Fruit fly (Drosophila melanogaster): Measurements from ENCODE around the gene Fum1.

Gene Fum1

dm6 chrX:6694979-6695388 is 16.8 kb downstream of the Fum1 start, which contains the start of gene CG14442 (continued):
- TF ChIP-seq achi (GFP tag; optimal IDR thresholded peaks at IDR 0.05) (peak; percentile 40), Sox15 (GFP tag; optimal IDR thresholded peaks at IDR 0.05) (peak; percentile 14), Eip93F (GFP tag; optimal IDR thresholded peaks at IDR 0.05) (no peak), CG31627 (GFP tag; optimal IDR thresholded peaks at IDR 0.05) (peak; percentile 44), CG11762 (GFP tag; optimal IDR thresholded peaks at IDR 0.05; ENCODE audit: insufficient read depth) (no peak), svp (GFP tag) (peak; percentile 76), CG34406 (GFP tag; optimal IDR thresholded peaks at IDR 0.05) (no peak), esn (GFP tag; optimal IDR thresholded peaks at IDR 0.05) (peak; percentile 49), CG10631 (GFP tag; optimal IDR thresholded peaks at IDR 0.05) (peak; percentile 27), CG3919 (GFP tag; optimal IDR thresholded peaks at IDR 0.05) (peak; percentile 30), CG8632 (GFP tag; optimal IDR thresholded peaks at IDR 0.05) (peak; percentile 20), CG8319 (GFP tag; optimal IDR thresholded peaks at IDR 0.05) (peak; percentile 15), CG16779 (tag; optimal IDR thresholded peaks at IDR 0.05) (no peak), Ets21C (GFP tag; optimal IDR thresholded peaks at IDR 0.05) (peak; percentile 40)

dm6 chrX:6696467-6696866 is 18.2 kb downstream of the Fum1 start:
- TF ChIP-seq spab (GFP tag; optimal IDR thresholded peaks at IDR 0.05) = peak; percentile 66
- TF ChIP-seq Eip78C (GFP tag) = peak; percentile 95
- TF ChIP-seq CG15336 (GFP tag; IDR thresholded peaks at IDR 0.05) = peak; percentile 89
- peak; percentile 85 for TF ChIP-seq Sox102F (GFP tag; optimal IDR thresholded peaks at IDR 0.05)
- TF ChIP-seq vri (GFP tag; optimal IDR thresholded peaks at IDR 0.05) = peak; percentile 71
- TF ChIP-seq acj6 (GFP tag; optimal IDR thresholded peaks at IDR 0.05) = peak; percentile 81
- TF ChIP-seq Ets96B (tag; optimal IDR thresholded peaks at IDR 0.05) = peak; percentile 64
- peak; percentile 67 for TF ChIP-seq CG7368 (GFP tag; optimal IDR thresholded peaks at IDR 0.05)
- TF ChIP-seq CG8319 (GFP tag; optimal IDR thresholded peaks at IDR 0.05) = peak; percentile 37
- TF ChIP-seq net (GFP tag; optimal IDR thresholded peaks at IDR 0.05) = peak; percentile 76
- TF ChIP-seq Hr38 (GFP tag; optimal IDR thresholded peaks at IDR 0.05) = no peak
- peak; percentile 44 for TF ChIP-seq Eip93F (GFP tag; optimal IDR thresholded peaks at IDR 0.05)
- peak; percentile 70 for TF ChIP-seq CG3032 (tag; optimal IDR thresholded peaks at IDR 0.05)
- TF ChIP-seq Eip75B (GFP tag; optimal IDR thresholded peaks at IDR 0.05) = peak; percentile 76
- TF ChIP-seq CG31627 (GFP tag; optimal IDR thresholded peaks at IDR 0.05) = peak; percentile 72
- TF ChIP-seq svp (GFP tag) = peak; percentile 87
- TF ChIP-seq esn (GFP tag; optimal IDR thresholded peaks at IDR 0.05) = peak; percentile 86
- peak; percentile 71 for TF ChIP-seq CG10669 (GFP tag; optimal IDR thresholded peaks at IDR 0.05)
- TF ChIP-seq CG11762 (GFP tag; optimal IDR thresholded peaks at IDR 0.05; ENCODE audit: insufficient read depth) = peak; percentile 56
- TF ChIP-seq Hr4 (GFP tag; optimal IDR thresholded peaks at IDR 0.05) = peak; percentile 68
- no peak for TF ChIP-seq CG4318 (GFP tag; optimal IDR thresholded peaks at IDR 0.05)
- peak; percentile 71 for TF ChIP-seq Ets21C (GFP tag; optimal IDR thresholded peaks at IDR 0.05)
- TF ChIP-seq CG11902 (GFP tag; optimal IDR thresholded peaks at IDR 0.05) = peak; percentile 41
- peak; percentile 76 for TF ChIP-seq CG32006 (GFP tag; optimal IDR thresholded peaks at IDR 0.05)
- TF ChIP-seq Met (GFP tag; optimal IDR thresholded peaks at IDR 0.05) = peak; percentile 86
- peak; percentile 25 to 33 for TF ChIP-seq salr (GFP tag; optimal IDR thresholded peaks at IDR 0.05)
- peak; percentile 73 for TF ChIP-seq achi (GFP tag; optimal IDR thresholded peaks at IDR 0.05)
- peak; percentile 70 for TF ChIP-seq CG10631 (GFP tag; optimal IDR thresholded peaks at IDR 0.05)
- peak; percentile 72 for TF ChIP-seq CG6276 (GFP tag; optimal IDR thresholded peaks at IDR 0.05)
- peak; percentile 73 to 83 for TF ChIP-seq ss (GFP tag; optimal IDR thresholded peaks at IDR 0.05)
- TF ChIP-seq pdm3 (GFP tag; optimal IDR thresholded peaks at IDR 0.05) = peak; percentile 80
- peak; percentile 64 for TF ChIP-seq Lpt (GFP tag; optimal IDR thresholded peaks at IDR 0.05)
- TF ChIP-seq CG8632 (GFP tag; optimal IDR thresholded peaks at IDR 0.05) = peak; percentile 79
- TF ChIP-seq fd59A (GFP tag; optimal IDR thresholded peaks at IDR 0.05) = peak; percentile 68
- peak; percentile 14 for TF ChIP-seq fd85E (GFP tag; optimal IDR thresholded peaks at IDR 0.05)
- TF ChIP-seq fkh (GFP tag; optimal IDR thresholded peaks at IDR 0.05) = no peak
- peak; percentile 73 for TF ChIP-seq Hr39 (GFP tag; optimal IDR thresholded peaks at IDR 0.05)
- TF ChIP-seq cyc (GFP tag; optimal IDR thresholded peaks at IDR 0.05) = peak; percentile 69
- TF ChIP-seq OdsH (GFP tag; optimal IDR thresholded peaks at IDR 0.05) = peak; percentile 80
- peak; percentile 78 for TF ChIP-seq CG6808 (GFP tag; optimal IDR thresholded peaks at IDR 0.05)
- no peak for TF ChIP-seq Blimp-1 (GFP tag; optimal IDR thresholded peaks at IDR 0.05)
- TF ChIP-seq CG3919 (GFP tag; optimal IDR thresholded peaks at IDR 0.05) = peak; percentile 77
- peak; percentile 85 for TF ChIP-seq CG8119 (GFP tag; IDR thresholded peaks at IDR 0.05)
- peak; percentile 73 for TF ChIP-seq CG34406 (GFP tag; optimal IDR thresholded peaks at IDR 0.05)
- TF ChIP-seq Sox14 (GFP tag; optimal IDR thresholded peaks at IDR 0.05) = peak; percentile 79
- TF ChIP-seq Sox15 (GFP tag; optimal IDR thresholded peaks at IDR 0.05) = peak; percentile 50
- TF ChIP-seq CG16779 (tag; optimal IDR thresholded peaks at IDR 0.05) = peak; percentile 64
